Worm (Caenorhabditis elegans) whole organism, L2 larva: Measurements from ENCODE around the gene F54H12.7.

Experiments used
- aly-2 ChIP-seq: fragments of 150-350 bp; optimal IDR thresholded peaks from 2 replicates; lab custom pipeline; 2014; ENCODE audit warnings: missing biosample characterization, missing genetic modification characterization
- egl-27 ChIP-seq: sonication (generic microtip); optimal IDR thresholded peaks from 3 replicates; lab custom pipeline; 2017; ENCODE audit warnings: missing biosample characterization, missing genetic modification reagents, missing genetic modification characterization
- elt-1 ChIP-seq: fragments of 150-350 bp; optimal IDR thresholded peaks from 2 replicates; lab custom pipeline; 2014; ENCODE audit warnings: missing biosample characterization, missing genetic modification characterization
- mab-5 ChIP-seq: fragments of 150-350 bp; optimal IDR thresholded peaks from 2 replicates; lab custom pipeline; 2014; ENCODE audit warnings: missing biosample characterization, missing genetic modification characterization
- nhr-12 ChIP-seq: fragments of 150-350 bp; optimal IDR thresholded peaks from 2 replicates; lab custom pipeline; 2014; ENCODE audit warnings: missing biosample characterization, missing genetic modification characterization
- nhr-25 ChIP-seq: fragments of 150-350 bp; sonication (generic microtip); optimal IDR thresholded peaks from 3 replicates; lab custom pipeline; 2014; ENCODE audit warnings: missing biosample characterization, missing genetic modification characterization
- skn-1 ChIP-seq: sonication (generic microtip); optimal IDR thresholded peaks from 2 replicates; lab custom pipeline; 2017; ENCODE audit warnings: missing biosample characterization, missing genetic modification characterization
- zag-1 ChIP-seq: fragments of 150-350 bp; optimal IDR thresholded peaks from 2 replicates; lab custom pipeline; 2014; ENCODE audit warnings: missing biosample characterization, missing genetic modification characterization

DNA sequence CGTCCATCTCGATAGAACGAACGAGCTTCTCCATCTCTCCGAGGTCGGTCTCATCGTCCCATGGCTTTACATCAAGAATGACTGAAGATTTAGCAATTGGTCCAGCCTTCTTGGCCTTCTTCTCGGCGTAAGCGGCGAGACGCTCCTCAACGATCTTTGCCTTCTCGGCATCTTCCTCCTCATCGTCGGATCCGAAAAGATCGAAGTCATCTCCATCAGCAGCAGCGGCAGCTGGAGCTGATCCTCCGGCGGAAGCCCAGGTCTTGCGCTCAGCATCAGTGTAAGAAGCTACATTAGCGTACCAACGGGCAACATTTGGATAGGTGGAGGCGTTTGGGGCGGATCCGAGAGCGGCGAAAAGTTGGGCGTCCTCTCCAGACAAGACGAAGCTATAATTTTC is 3.5 kb downstream of the F54H12.7 start:
- no peak for TF ChIP-seq elt-1 (tag; lab: Kevin White, UChicago)
- no peak for TF ChIP-seq nhr-12
- TF ChIP-seq egl-27 (tag; lab: Kevin White, UChicago) = no peak
- TF ChIP-seq aly-2 = no peak
- TF ChIP-seq nhr-25 = no peak
- no peak for TF ChIP-seq mab-5 (tag; lab: Kevin White, UChicago)
- TF ChIP-seq zag-1 (tag; lab: Kevin White, UChicago) = no peak
- TF ChIP-seq skn-1 = no peak
